Fruit fly (Drosophila melanogaster) whole organism, prepupa: ENCODE results near the gene Xpac.

Experiments
- CG11294 ChIP-seq: fragments of 200-800 bp; sonication (Bioruptor generic); IDR thresholded peaks from 2 replicates; pipeline ENCODE4 v1.3.6; 2022; ENCODE audit warnings: missing biosample characterization, missing genetic modification characterization
- CG11762 ChIP-seq: fragments of 200-800 bp; sonication (Bioruptor generic); optimal IDR thresholded peaks from 3 replicates; lab custom pipeline; 2016; ENCODE audit warnings: missing biosample characterization, missing genetic modification characterization; ENCODE audit not compliant: insufficient read depth
- CG15336 ChIP-seq: fragments of 200-800 bp; sonication (Bioruptor generic); IDR thresholded peaks from 2 replicates; pipeline ENCODE4 v1.3.6; 2022; ENCODE audit warnings: missing biosample characterization, missing genetic modification characterization
- CG1621 ChIP-seq: fragments of 200-800 bp; sonication (Bioruptor generic); optimal IDR thresholded peaks from 3 replicates; lab custom pipeline; 2018; ENCODE audit warnings: missing biosample characterization, mild to moderate bottlenecking, missing genetic modification characterization
- CG16779 ChIP-seq: fragments of 200-800 bp; sonication (Bioruptor generic); optimal IDR thresholded peaks from 3 replicates; lab custom pipeline; 2017; ENCODE audit warnings: missing biosample characterization, mild to moderate bottlenecking, missing genetic modification characterization
- CG31627 ChIP-seq: fragments of 200-800 bp; sonication (Bioruptor generic); optimal IDR thresholded peaks from 3 replicates; lab custom pipeline; 2016; ENCODE audit warnings: missing biosample characterization, missing genetic modification characterization
- CG3919 ChIP-seq: fragments of 200-800 bp; sonication (Bioruptor generic); optimal IDR thresholded peaks from 3 replicates; lab custom pipeline; 2016; ENCODE audit warnings: missing biosample characterization, missing genetic modification characterization
- CG6163 ChIP-seq: fragments of 200-800 bp; sonication (Bioruptor generic); IDR thresholded peaks from 3 replicates; pipeline ENCODE4 v1.3.6; 2022; ENCODE audit warnings: missing biosample characterization, missing genetic modification characterization
- CG6792 ChIP-seq: fragments of 200-800 bp; sonication (Bioruptor generic); optimal IDR thresholded peaks from 3 replicates; lab custom pipeline; 2016; ENCODE audit warnings: missing biosample characterization, missing genetic modification characterization
- CG6854 ChIP-seq: fragments of 200-800 bp; sonication (Bioruptor generic); optimal IDR thresholded peaks from 2 replicates; lab custom pipeline; 2017; ENCODE audit warnings: missing biosample characterization, mild to moderate bottlenecking, missing genetic modification characterization
- CG8119 ChIP-seq: fragments of 200-800 bp; sonication (Bioruptor generic); IDR thresholded peaks from 3 replicates; pipeline ENCODE4 v1.3.6; 2022; ENCODE audit warnings: missing biosample characterization, missing genetic modification characterization
- CG8319 ChIP-seq: fragments of 200-800 bp; sonication (Bioruptor generic); optimal IDR thresholded peaks from 3 replicates; lab custom pipeline; 2016; ENCODE audit warnings: missing biosample characterization, missing genetic modification characterization
- Eip78C ChIP-seq: fragments of 200-800 bp; sonication (Bioruptor generic); peaks from one replicate; lab custom pipeline; 2016; ENCODE audit warnings: missing biosample characterization, missing genetic modification characterization
- Hr38 ChIP-seq: sonication (Bioruptor generic); optimal IDR thresholded peaks from 2 replicates; lab custom pipeline; 2016; ENCODE audit warnings: missing biosample characterization, missing genetic modification characterization
- Hr4 ChIP-seq: fragments of 200-800 bp; sonication (Bioruptor generic); optimal IDR thresholded peaks from 3 replicates; lab custom pipeline; 2016; ENCODE audit warnings: missing biosample characterization, missing genetic modification characterization
- Smox ChIP-seq: fragments of 200-800 bp; sonication (Bioruptor generic); optimal IDR thresholded peaks from 3 replicates; lab custom pipeline; 2016; ENCODE audit warnings: missing biosample characterization, missing genetic modification characterization
- acj6 ChIP-seq: fragments of 200-800 bp; sonication (Bioruptor generic); optimal IDR thresholded peaks from 3 replicates; lab custom pipeline; 2016; ENCODE audit warnings: missing biosample characterization, missing genetic modification characterization
- esn ChIP-seq: fragments of 200-800 bp; sonication (Bioruptor generic); optimal IDR thresholded peaks from 2 replicates; lab custom pipeline; 2016; ENCODE audit warnings: missing biosample characterization, mild to moderate bottlenecking, missing genetic modification characterization, moderate library complexity
- fd85E ChIP-seq: fragments of 200-800 bp; sonication (Bioruptor generic); optimal IDR thresholded peaks from 3 replicates; lab custom pipeline; 2016; ENCODE audit warnings: missing biosample characterization, missing genetic modification characterization
- lz ChIP-seq: fragments of 200-800 bp; sonication (Bioruptor generic); optimal IDR thresholded peaks from 3 replicates; lab custom pipeline; 2016; ENCODE audit warnings: missing biosample characterization, missing genetic modification characterization
- pdm3 ChIP-seq: fragments of 200-800 bp; sonication (Bioruptor generic); optimal IDR thresholded peaks from 3 replicates; lab custom pipeline; 2016; ENCODE audit warnings: missing biosample characterization, missing genetic modification characterization
- ss ChIP-seq, 2 experiments: fragments of 200-800 bp; sonication (Bioruptor generic); optimal IDR thresholded peaks; 2 replicates in 1 of 2; 3 replicates in 1 of 2; lab custom pipeline; 2017 to 2018; ENCODE audit warnings: mild to moderate bottlenecking in 2 of 2, missing biosample characterization in 2 of 2, missing genetic modification characterization in 2 of 2, moderate library complexity in 1 of 2
- svp ChIP-seq: fragments of 200-800 bp; sonication (Bioruptor generic); peaks from one replicate; lab custom pipeline; 2016; ENCODE audit warnings: missing biosample characterization, missing genetic modification characterization

The Xpac gene

dm6 chrX:4075430-4075829, 28.6 kb downstream of the Xpac start, which contains the start of gene CG43689:
Gene CG43689 (plus strand): TSS chrX:4075743.
- TF ChIP-seq Hr4 (GFP tag; lab: Kevin White, UChicago) = no peak
- no peak for TF ChIP-seq Hr38 (GFP tag; lab: Kevin White, UChicago)
- no peak for TF ChIP-seq CG15336 (GFP tag; lab: Robert Waterston, UW)
- no peak for TF ChIP-seq CG6163 (GFP tag; lab: Robert Waterston, UW)
- TF ChIP-seq acj6 (GFP tag; lab: Kevin White, UChicago) = no peak
- no peak for TF ChIP-seq CG16779 (tag; lab: Kevin White, UChicago)
- no peak for TF ChIP-seq fd85E (GFP tag; lab: Kevin White, UChicago)
- TF ChIP-seq CG6792 (GFP tag; lab: Kevin White, UChicago) = no peak
- TF ChIP-seq pdm3 (GFP tag; lab: Kevin White, UChicago) = no peak
- TF ChIP-seq CG1621 (tag; lab: Kevin White, UChicago) = no peak
- no peak for TF ChIP-seq Eip78C (GFP tag; lab: Kevin White, UChicago)
- TF ChIP-seq CG31627 (GFP tag; lab: Kevin White, UChicago) = no peak
- no peak for TF ChIP-seq Smox (GFP tag; lab: Kevin White, UChicago)
- TF ChIP-seq ss (GFP tag; optimal IDR thresholded peaks at IDR 0.05; lab: Kevin White, UChicago) = no peak
- TF ChIP-seq CG8119 (GFP tag; lab: Robert Waterston, UW) = no peak
- no peak for TF ChIP-seq lz
- no peak for TF ChIP-seq esn (GFP tag; lab: Kevin White, UChicago)

dm6 chrX:4061502-4061901, 42.5 kb downstream of the Xpac start:
- no peak for TF ChIP-seq CG8319
- no peak for TF ChIP-seq CG31627 (GFP tag; lab: Kevin White, UChicago)
- TF ChIP-seq CG3919 (GFP tag; lab: Kevin White, UChicago) = no peak
- TF ChIP-seq CG6854 (GFP tag; lab: Kevin White, UChicago) = no peak
- no peak for TF ChIP-seq CG11294 (GFP tag; lab: Robert Waterston, UW)
- TF ChIP-seq CG16779 (tag; lab: Kevin White, UChicago) = no peak
- TF ChIP-seq CG11762 = no peak
- TF ChIP-seq svp (GFP tag; lab: Kevin White, UChicago) = no peak
